Fruit fly (Drosophila melanogaster): Measurements from ENCODE around the gene Hpf1.
A peak's percentile ranks its signal among the peaks of the same experiment; 100 is the strongest.

Gene Hpf1

dm6 chr3R:5778731-5779593, 12.7 kb upstream of the Hpf1 start, which contains the start of gene jagn (continued):
- peak; percentile 0 for TF ChIP-seq CG6854 (GFP tag; optimal IDR thresholded peaks at IDR 0.05)
- TF ChIP-seq bcd (GFP tag; optimal IDR thresholded peaks at IDR 0.05): peak; percentile 61
- TF ChIP-seq CG10979 (tag; optimal IDR thresholded peaks at IDR 0.05): peak; percentile 31
- TF ChIP-seq ind (GFP tag; optimal IDR thresholded peaks at IDR 0.05): peak; percentile 60
- peak; percentile 39 for TF ChIP-seq vfl (GFP tag; optimal IDR thresholded peaks at IDR 0.05)
- TF ChIP-seq CG1792 (GFP tag; optimal IDR thresholded peaks at IDR 0.05): peak; percentile 35
- TF ChIP-seq tgo (GFP tag; IDR thresholded peaks at IDR 0.05): peak; percentile 40; the same call in 2 of the 3 replicates
- TF ChIP-seq gcm2 (GFP tag; optimal IDR thresholded peaks at IDR 0.05): peak; percentile 4
- TF ChIP-seq CG6765 (GFP tag; optimal IDR thresholded peaks at IDR 0.05): no peak
- peak; percentile 46 for TF ChIP-seq CG8089 (GFP tag; optimal IDR thresholded peaks at IDR 0.05)
- no peak for TF ChIP-seq CG10654 (GFP tag; optimal IDR thresholded peaks at IDR 0.05)
- TF ChIP-seq CG8944 (GFP tag; optimal IDR thresholded peaks at IDR 0.05): peak; percentile 71
- peak; percentile 43 for TF ChIP-seq CG33213 (GFP tag; optimal IDR thresholded peaks at IDR 0.05)
- TF ChIP-seq CG10274 (GFP tag; optimal IDR thresholded peaks at IDR 0.05): no peak
- TF ChIP-seq CrebB (tag; optimal IDR thresholded peaks at IDR 0.05): peak; percentile 66
- peak; percentile 44 for TF ChIP-seq Chrac-16 (GFP tag; optimal IDR thresholded peaks at IDR 0.05)
- TF ChIP-seq grau (tag; optimal IDR thresholded peaks at IDR 0.05): peak; percentile 55
- TF ChIP-seq CG7271 (tag; optimal IDR thresholded peaks at IDR 0.05): peak; percentile 79
- TF ChIP-seq nerfin-2 (GFP tag; IDR thresholded peaks at IDR 0.05; ENCODE audit: partially characterized antibody): peak; percentile 99
- peak; percentile 30 for TF ChIP-seq D19B (GFP tag; optimal IDR thresholded peaks at IDR 0.05)
- TF ChIP-seq wdn (GFP tag; IDR thresholded peaks at IDR 0.05): no peak
- no peak for TF ChIP-seq ac (GFP tag; optimal IDR thresholded peaks at IDR 0.05)
- TF ChIP-seq CG12155 (GFP tag; optimal IDR thresholded peaks at IDR 0.05): peak; percentile 98
- 0 out of 3 replicates have a peak, but pooled peaks have one; percentile 13 for TF ChIP-seq CG11695 (GFP tag; IDR thresholded peaks at IDR 0.05)
- TF ChIP-seq h (optimal IDR thresholded peaks at IDR 0.05): no peak
- TF ChIP-seq CG32767 (GFP tag; IDR thresholded peaks at IDR 0.05): no peak
- peak; percentile 100 for TF ChIP-seq CG16813 (GFP tag; IDR thresholded peaks at IDR 0.05; ENCODE audit: partially characterized antibody)
- peak; percentile 53 for TF ChIP-seq CG15601 (tag; optimal IDR thresholded peaks at IDR 0.05)
- TF ChIP-seq CG18599 (GFP tag; optimal IDR thresholded peaks at IDR 0.05): peak; percentile 2
- no peak for TF ChIP-seq CG3726 (GFP tag; IDR thresholded peaks at IDR 0.05)
- TF ChIP-seq Mes4 (GFP tag; optimal IDR thresholded peaks at IDR 0.05): peak; percentile 56
- TF ChIP-seq E2f2 (GFP tag; IDR thresholded peaks at IDR 0.05): peak; percentile 44; the same call in 1 of the 2 replicates
- no peak for TF ChIP-seq CG3065 (GFP tag; optimal IDR thresholded peaks at IDR 0.05)
- TF ChIP-seq esg (GFP tag; conservative IDR thresholded peaks at IDR 0.05): no peak
- TF ChIP-seq Mad (GFP tag; optimal IDR thresholded peaks at IDR 0.05): peak; percentile 41
- TF ChIP-seq zen (tag; optimal IDR thresholded peaks at IDR 0.05): peak; percentile 42
- peak; percentile 6 for TF ChIP-seq tup (GFP tag; optimal IDR thresholded peaks at IDR 0.05)
- TF ChIP-seq CG4282 (GFP tag; optimal IDR thresholded peaks at IDR 0.05): peak; percentile 12
- no peak for TF ChIP-seq ham (GFP tag; IDR thresholded peaks at IDR 0.05)
- TF ChIP-seq Fer2 (tag; optimal IDR thresholded peaks at IDR 0.05): no peak
- peak; percentile 34 for TF ChIP-seq Oli (tag; optimal IDR thresholded peaks at IDR 0.05)
- peak; percentile 44 for TF ChIP-seq tap (tag; optimal IDR thresholded peaks at IDR 0.05)
- peak; percentile 93 for TF ChIP-seq MESR4 (GFP tag; optimal IDR thresholded peaks at IDR 0.05)
- no peak for TF ChIP-seq cg (GFP tag; optimal IDR thresholded peaks at IDR 0.05)
- peak; percentile 4 for TF ChIP-seq twi (tag; optimal IDR thresholded peaks at IDR 0.05)
- TF ChIP-seq CG13123 (GFP tag; optimal IDR thresholded peaks at IDR 0.05): no peak
- peak; percentile 63 for TF ChIP-seq CG9609 (GFP tag; optimal IDR thresholded peaks at IDR 0.05)
- peak; percentile 79 for TF ChIP-seq CG6272 (GFP tag; IDR thresholded peaks at IDR 0.05)
- peak; percentile 63 for TF ChIP-seq lab (GFP tag; optimal IDR thresholded peaks at IDR 0.05)

Data from whole organism, embryonic.